Fruit fly (Drosophila melanogaster) Kc167 (cell line): ENCODE results near the gene CG8100.

Experiments used
- Myc ChIP-seq: fragments of >200 bp; optimal IDR thresholded peaks from 2 replicates; lab custom pipeline; 2017; ENCODE audit warnings: missing external identifiers
- h ChIP-seq: fragments of >200 bp; optimal IDR thresholded peaks from 3 replicates; lab custom pipeline; 2018; ENCODE audit warnings: missing external identifiers
- insv ChIP-seq: fragments of >200 bp; optimal IDR thresholded peaks from 3 replicates; lab custom pipeline; 2018; ENCODE audit warnings: missing external identifiers
- psq ChIP-seq: fragments of >200 bp; optimal IDR thresholded peaks from 2 replicates; lab custom pipeline; 2017; ENCODE audit warnings: missing external identifiers
- ttk ChIP-seq: sonication (Bioruptor generic); optimal IDR thresholded peaks from 2 replicates; lab custom pipeline; 2017; ENCODE audit warnings: missing external identifiers

DNA sequence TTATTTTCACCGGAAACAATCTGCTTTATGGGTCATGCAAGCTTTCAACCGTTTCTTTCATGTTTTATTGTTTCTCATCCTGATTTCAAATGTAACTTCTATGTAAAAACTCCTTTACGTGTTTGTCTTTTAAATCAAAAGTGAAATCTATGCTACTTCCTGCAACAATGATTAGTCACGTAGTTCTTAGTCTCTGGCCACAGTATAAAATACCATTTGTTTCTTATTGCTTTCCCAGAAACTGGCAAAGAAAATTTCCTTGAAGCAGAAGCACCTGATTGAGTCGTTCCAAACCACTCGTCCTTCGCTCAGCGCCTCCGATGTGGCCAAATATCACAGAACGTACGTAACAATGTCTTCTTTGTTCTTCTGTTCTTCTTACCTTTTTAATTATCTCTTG, 7.9 kb upstream of the CG8100 start, which contains the start of gene btl:
- TF ChIP-seq psq (lab: Kevin White, UChicago) (no peak), insv (lab: Kevin White, UChicago) (no peak), ttk (no peak), h (lab: Kevin White, UChicago) (no peak), Myc (lab: Kevin White, UChicago) (no peak)
